Worm (Caenorhabditis elegans) whole organism, young adult: ENCODE results near the gene H40L08.7.

Experiments
- ama-1 ChIP-seq, 3 experiments: fragments of 150-350 bp in 1 of 3; sonication (generic microtip) in 2 of 3; optimal IDR thresholded peaks; 2 replicates each; lab custom pipeline; 2014 to 2018; ENCODE audit warnings: missing biosample characterization in 2 of 3, missing genetic modification characterization in 2 of 3, missing genetic modification reagents in 2 of 3
- dpl-1 ChIP-seq: fragments of 150-350 bp; optimal IDR thresholded peaks from 2 replicates; lab custom pipeline; 2014; ENCODE audit warnings: missing biosample characterization, missing genetic modification reagents, missing genetic modification characterization
- hrde-1 ChIP-seq: sonication (generic microtip); optimal IDR thresholded peaks from 2 replicates; lab custom pipeline; 2016; ENCODE audit warnings: missing genetic modification characterization, mild to moderate bottlenecking, missing compliant biosample characterization, moderate library complexity, missing genotype, missing genetic modification reagents, borderline replicate concordance
- sptf-2 ChIP-seq: fragments of 200-800 bp; sonication (Bioruptor generic); optimal IDR thresholded peaks from 2 replicates; lab custom pipeline; 2018; ENCODE audit warnings: mild to moderate bottlenecking, missing genetic modification characterization, missing compliant biosample characterization
- tbx-9 ChIP-seq: sonication (generic microtip); optimal IDR thresholded peaks from 2 replicates; lab custom pipeline; 2016; ENCODE audit warnings: borderline replicate concordance, missing genetic modification characterization, inconsistent platforms, missing compliant biosample characterization
- unc-62 ChIP-seq: fragments of 150-350 bp; optimal IDR thresholded peaks from 2 replicates; lab custom pipeline; 2014; ENCODE audit warnings: missing biosample characterization, missing genetic modification reagents, missing genetic modification characterization

ce11 chrX:15045401-15045800, 32.1 kb downstream of the H40L08.7 start:
- no peak for TF ChIP-seq dpl-1
- no peak for TF ChIP-seq hrde-1 (tag; lab: Kevin White, UChicago)
- TF ChIP-seq sptf-2, result no peak
- no peak for TF ChIP-seq ama-1 (optimal IDR thresholded peaks at IDR 0.05; lab: Kevin White, UChicago)
- no peak for TF ChIP-seq ama-1 (GFP tag; optimal IDR thresholded peaks at IDR 0.05; lab: Kevin White, UChicago)
- TF ChIP-seq tbx-9 (tag; lab: Kevin White, UChicago), result no peak
- no peak for TF ChIP-seq unc-62 (GFP tag; lab: Kevin White, UChicago)
